Worm (Caenorhabditis elegans): ENCODE data around the gene C15C8.7.

Gene C15C8.7

DNA sequence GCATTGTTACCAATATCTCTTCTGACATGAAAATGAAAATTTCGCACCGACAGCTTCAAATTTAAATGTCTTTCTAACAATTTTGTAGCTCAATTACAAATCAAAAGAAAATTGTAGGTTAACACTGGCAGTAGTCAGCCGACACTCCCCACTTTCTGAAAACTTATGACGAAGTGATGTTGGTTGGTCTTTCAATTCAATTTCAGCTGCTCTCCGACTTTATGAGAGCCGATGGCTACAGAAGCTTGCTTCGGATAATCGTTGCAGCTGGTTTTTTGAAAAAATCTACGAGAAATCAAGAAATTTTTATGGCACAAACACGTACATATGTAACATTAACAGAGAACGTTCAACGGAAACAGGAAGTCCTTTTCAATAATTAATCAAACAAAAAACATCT lies 40.0 kb upstream of the C15C8.7 start, which contains the start of gene sre-20:
Gene sre-20, minus strand, starts transcription at position 101 of the 400 bp plus-strand sequence.
- TF ChIP-seq elt-3 (tag; optimal IDR thresholded peaks at IDR 0.05) (no peak), mep-1 (tag; optimal IDR thresholded peaks at IDR 0.05) (no peak), ces-1 (GFP tag; optimal IDR thresholded peaks at IDR 0.05) (no peak), snpc-4 (tag; optimal IDR thresholded peaks at IDR 0.05) (no peak), bed-3 (GFP tag; optimal IDR thresholded peaks at IDR 0.05) (no peak), cnd-1 (tag; optimal IDR thresholded peaks at IDR 0.05) (no peak)

DNA sequence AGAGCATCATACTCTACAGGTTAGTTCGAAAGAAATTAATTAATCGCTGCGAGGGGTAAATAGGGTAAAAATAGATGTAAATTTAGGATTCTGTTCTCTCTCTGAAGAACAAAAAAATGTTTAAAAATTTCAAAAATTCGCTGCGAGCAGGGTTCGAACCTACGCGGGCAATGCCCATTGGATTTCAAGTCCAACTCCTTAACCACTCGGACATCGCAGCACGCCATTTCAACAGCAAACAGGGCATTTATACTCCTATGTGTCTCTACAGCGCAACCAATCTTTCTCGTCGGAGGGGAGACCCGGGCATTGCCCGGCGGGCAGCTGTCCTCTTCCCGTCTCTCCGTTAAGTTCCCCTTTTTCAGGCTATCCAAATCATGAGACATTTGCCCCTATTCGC lies 35.4 kb upstream of the C15C8.7 start:
- TF ChIP-seq unc-120 (tag; optimal IDR thresholded peaks at IDR 0.05; ENCODE audit: poor library complexity, severe bottlenecking) (peak; percentile 93), drap-1 (GFP tag; optimal IDR thresholded peaks at IDR 0.05) (peak; percentile 96), ceh-43 (GFP tag; optimal IDR thresholded peaks at IDR 0.05) (peak; percentile 88), ham-2 (GFP tag; optimal IDR thresholded peaks at IDR 0.05) (peak; percentile 78), M03D4.4 (tag; optimal IDR thresholded peaks at IDR 0.05) (peak; percentile 94), mep-1 (tag; optimal IDR thresholded peaks at IDR 0.05) (peak; percentile 76), pha-4 (tag; optimal IDR thresholded peaks at IDR 0.05) (peak; percentile 62), blmp-1 (tag; optimal IDR thresholded peaks at IDR 0.05) (no peak), ztf-11 (tag; optimal IDR thresholded peaks at IDR 0.05) (peak; percentile 59), nhr-28 (tag; optimal IDR thresholded peaks at IDR 0.05) (peak; percentile 66), tbx-8 (GFP tag; optimal IDR thresholded peaks at IDR 0.05) (peak; percentile 75), flh-1 (GFP tag; optimal IDR thresholded peaks at IDR 0.05) (peak; percentile 84), lsy-2 (tag; optimal IDR thresholded peaks at IDR 0.05) (peak; percentile 55), ces-1 (GFP tag; optimal IDR thresholded peaks at IDR 0.05) (no peak), ceh-39 (tag; optimal IDR thresholded peaks at IDR 0.05) (no peak), sptf-1 (tag; optimal IDR thresholded peaks at IDR 0.05) (peak; percentile 97), sem-2 (GFP tag; optimal IDR thresholded peaks at IDR 0.05) (peak; percentile 90), nhr-76 (tag; optimal IDR thresholded peaks at IDR 0.05) (no peak), mab-5 (tag; optimal IDR thresholded peaks at IDR 0.05) (no peak), bed-3 (GFP tag; optimal IDR thresholded peaks at IDR 0.05) (peak; percentile 86), mls-2 (tag; optimal IDR thresholded peaks at IDR 0.05) (peak; percentile 98), hlh-1 (tag; optimal IDR thresholded peaks at IDR 0.05) (no peak), unc-39 (tag; optimal IDR thresholded peaks at IDR 0.05) (no peak), lin-13 (tag; optimal IDR thresholded peaks at IDR 0.05) (peak; percentile 24), ceh-83 (GFP tag; optimal IDR thresholded peaks at IDR 0.05) (peak; percentile 95), zip-8 (tag; optimal IDR thresholded peaks at IDR 0.05) (no peak), nhr-2 (tag; optimal IDR thresholded peaks at IDR 0.05) (no peak), elt-3 (tag; optimal IDR thresholded peaks at IDR 0.05) (peak; percentile 8), nhr-237 (tag; optimal IDR thresholded peaks at IDR 0.05) (no peak), lin-32 (GFP tag; optimal IDR thresholded peaks at IDR 0.05) (peak; percentile 92), snpc-4 (tag; optimal IDR thresholded peaks at IDR 0.05) (no peak), elt-1 (tag; optimal IDR thresholded peaks at IDR 0.05; ENCODE audit: borderline replicate concordance, insufficient read depth) (no peak), unc-62 (GFP tag; optimal IDR thresholded peaks at IDR 0.05) (peak; percentile 26), nhr-12 (tag; optimal IDR thresholded peaks at IDR 0.05) (no peak), cnd-1 (tag; optimal IDR thresholded peaks at IDR 0.05) (peak; percentile 93)

DNA sequence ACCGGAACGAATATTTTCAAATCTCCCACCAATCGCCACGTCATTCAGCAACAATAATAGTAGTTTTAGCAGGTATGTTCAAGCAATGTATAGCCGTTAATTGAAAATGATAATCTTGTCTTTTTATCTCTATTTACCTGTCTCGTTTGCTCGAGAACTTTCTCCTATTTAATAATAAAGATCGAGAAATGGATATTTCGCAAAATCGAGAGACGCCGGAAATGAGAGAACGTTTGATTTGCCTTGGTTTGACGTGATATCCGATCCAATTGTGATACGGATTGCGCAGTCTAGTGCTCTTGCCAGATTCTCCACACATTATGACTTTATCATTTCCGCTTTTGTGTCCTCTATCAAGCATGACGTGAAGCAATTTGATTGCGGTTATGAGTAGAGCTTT lies 29.0 kb upstream of the C15C8.7 start:
- TF ChIP-seq unc-62 (GFP tag; optimal IDR thresholded peaks at IDR 0.05) (no peak), snpc-4 (tag; optimal IDR thresholded peaks at IDR 0.05) (no peak), flh-1 (GFP tag; optimal IDR thresholded peaks at IDR 0.05) (no peak), ceh-39 (tag; optimal IDR thresholded peaks at IDR 0.05) (no peak), elt-1 (tag; optimal IDR thresholded peaks at IDR 0.05; ENCODE audit: borderline replicate concordance, insufficient read depth) (no peak), lin-32 (GFP tag; optimal IDR thresholded peaks at IDR 0.05) (no peak), nhr-2 (tag; optimal IDR thresholded peaks at IDR 0.05) (no peak), blmp-1 (tag; optimal IDR thresholded peaks at IDR 0.05) (no peak), mls-2 (tag; optimal IDR thresholded peaks at IDR 0.05) (no peak), sem-2 (GFP tag; optimal IDR thresholded peaks at IDR 0.05) (no peak), bed-3 (GFP tag; optimal IDR thresholded peaks at IDR 0.05) (no peak), ces-1 (GFP tag; optimal IDR thresholded peaks at IDR 0.05) (no peak), hlh-1 (tag; optimal IDR thresholded peaks at IDR 0.05) (no peak), zip-8 (tag; optimal IDR thresholded peaks at IDR 0.05) (no peak), ceh-43 (GFP tag; optimal IDR thresholded peaks at IDR 0.05) (no peak)
